Fruit fly (Drosophila melanogaster) whole organism, adult: ENCODE data around the gene RpL6.

Source experiments
- CG11617 ChIP-seq: fragments of 200-800 bp; sonication (Bioruptor generic); optimal IDR thresholded peaks from 2 replicates; lab custom pipeline; 2017; ENCODE audit warnings: mild to moderate bottlenecking, missing biosample characterization, missing genetic modification reagents, missing genetic modification characterization
- CG12768 ChIP-seq: fragments of 200-800 bp; sonication (Bioruptor generic); optimal IDR thresholded peaks from 2 replicates; lab custom pipeline; 2017; ENCODE audit warnings: missing biosample characterization, missing genetic modification characterization, mild to moderate bottlenecking, moderate library complexity, missing genetic modification reagents
- CG14711 ChIP-seq: fragments of 200-800 bp; sonication (Bioruptor generic); optimal IDR thresholded peaks from 2 replicates; lab custom pipeline; 2018; ENCODE audit warnings: missing biosample characterization, mild to moderate bottlenecking, missing genetic modification characterization, moderate library complexity
- CG1620 ChIP-seq: fragments of 200-800 bp; sonication (Bioruptor generic); optimal IDR thresholded peaks from 2 replicates; lab custom pipeline; 2016; ENCODE audit warnings: missing biosample characterization, missing genetic modification characterization
- CG33017 ChIP-seq: fragments of 200-800 bp; sonication (Bioruptor generic); optimal IDR thresholded peaks from 2 replicates; lab custom pipeline; 2018; ENCODE audit warnings: missing biosample characterization, mild to moderate bottlenecking, missing genetic modification characterization, moderate library complexity
- CG5204 ChIP-seq: fragments of 200-800 bp; sonication (Bioruptor generic); optimal IDR thresholded peaks from 2 replicates; lab custom pipeline; 2016; ENCODE audit warnings: missing biosample characterization, missing genetic modification characterization
- CG7045 ChIP-seq: fragments of 200-800 bp; sonication (Bioruptor generic); optimal IDR thresholded peaks from 2 replicates; lab custom pipeline; 2017; ENCODE audit warnings: missing biosample characterization, mild to moderate bottlenecking, missing genetic modification characterization
- CG7101 ChIP-seq: fragments of 200-800 bp; sonication (Bioruptor generic); optimal IDR thresholded peaks from 2 replicates; lab custom pipeline; 2018; ENCODE audit warnings: missing biosample characterization, mild to moderate bottlenecking, missing genetic modification characterization, moderate library complexity
- Clk ChIP-seq: fragments of 200-800 bp; sonication (Bioruptor generic); optimal IDR thresholded peaks from 2 replicates; lab custom pipeline; 2017; ENCODE audit warnings: missing biosample characterization, missing genetic modification characterization
- Crg-1 ChIP-seq: fragments of 200-800 bp; sonication (Bioruptor generic); optimal IDR thresholded peaks from 2 replicates; lab custom pipeline; 2016; ENCODE audit warnings: missing biosample characterization, missing genetic modification characterization
- Hr96 ChIP-seq: fragments of 200-800 bp; sonication (Bioruptor generic); optimal IDR thresholded peaks from 2 replicates; lab custom pipeline; 2016; ENCODE audit warnings: missing biosample characterization, missing genetic modification characterization
- Mnt ChIP-seq: fragments of 200-800 bp; sonication (Bioruptor generic); optimal IDR thresholded peaks from 2 replicates; lab custom pipeline; 2016; ENCODE audit warnings: missing biosample characterization, mild to moderate bottlenecking, missing genetic modification characterization
- bab1 ChIP-seq: fragments of 200-800 bp; sonication (Bioruptor generic); optimal IDR thresholded peaks from 3 replicates; lab custom pipeline; 2019; ENCODE audit warnings: missing biosample characterization, mild to moderate bottlenecking, missing genetic modification characterization, moderate library complexity
- cic ChIP-seq: fragments of 200-800 bp; sonication (Bioruptor generic); optimal IDR thresholded peaks from 2 replicates; lab custom pipeline; 2017; ENCODE audit warnings: missing biosample characterization, mild to moderate bottlenecking, missing genetic modification characterization, moderate library complexity
- cnc ChIP-seq, 2 experiments: fragments of >200 bp; optimal IDR thresholded peaks; 2 replicates each; lab custom pipeline; 2017
- kay ChIP-seq: fragments of 200-800 bp; sonication (Bioruptor generic); peaks from one replicate; lab custom pipeline; 2016; ENCODE audit warnings: missing biosample characterization, missing genetic modification characterization, borderline replicate concordance
- ovo ChIP-seq: fragments of 200-800 bp; sonication (Bioruptor generic); optimal IDR thresholded peaks from 2 replicates; lab custom pipeline; 2016; ENCODE audit warnings: missing biosample characterization, missing genetic modification characterization
- pad ChIP-seq: fragments of 200-800 bp; sonication (Bioruptor generic); optimal IDR thresholded peaks from 3 replicates; lab custom pipeline; 2017; ENCODE audit warnings: missing biosample characterization, missing genetic modification characterization, mild to moderate bottlenecking, moderate library complexity, missing genetic modification reagents
- tj ChIP-seq: fragments of 200-800 bp; sonication (Bioruptor generic); optimal IDR thresholded peaks from 3 replicates; lab custom pipeline; 2017; ENCODE audit warnings: missing biosample characterization, mild to moderate bottlenecking, missing genetic modification characterization, moderate library complexity
- toe ChIP-seq: fragments of 200-800 bp; sonication (Bioruptor generic); optimal IDR thresholded peaks from 2 replicates; lab custom pipeline; 2016; ENCODE audit warnings: missing biosample characterization, missing genetic modification characterization

The RpL6 gene

DNA sequence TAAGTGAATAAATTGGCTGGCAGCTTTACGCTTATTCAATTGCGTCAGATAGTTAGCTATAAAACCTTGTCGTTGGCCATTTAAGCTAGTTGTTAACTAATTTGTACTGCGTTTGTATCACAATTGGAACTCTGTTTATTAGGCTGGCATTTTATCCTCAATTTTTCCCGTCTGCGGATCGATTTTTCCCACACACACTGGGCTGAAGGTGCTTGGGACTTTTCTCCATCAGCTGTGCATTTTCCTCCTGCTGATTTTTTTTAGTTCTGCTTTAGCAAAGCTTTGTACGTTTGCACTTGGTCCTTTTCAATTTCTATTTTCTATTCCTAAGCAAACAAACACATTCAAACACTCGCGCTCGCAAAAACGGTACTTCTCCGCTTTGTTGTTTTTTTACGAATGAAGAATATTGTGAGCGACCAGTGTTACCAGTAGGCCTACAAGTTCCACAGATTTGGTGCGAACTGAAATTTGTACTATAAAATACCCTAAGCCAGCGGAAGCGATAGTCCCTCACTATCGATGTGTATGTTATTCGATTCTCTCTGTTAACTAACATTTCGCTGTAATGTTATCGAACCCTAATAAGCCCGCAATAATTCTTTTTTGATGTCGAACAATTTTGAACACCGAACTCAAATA, 13.5 kb upstream of the RpL6 start:
- TF ChIP-seq Clk (GFP tag; lab: Kevin White, UChicago), result peak; percentile 24
- no peak for TF ChIP-seq tj
- no peak for TF ChIP-seq CG7045 (GFP tag; lab: Kevin White, UChicago)
- peak; percentile 68 for TF ChIP-seq Mnt (GFP tag; lab: Kevin White, UChicago)
- TF ChIP-seq Hr96 (GFP tag; lab: Kevin White, UChicago), result peak; percentile 19
- peak; percentile 59 for TF ChIP-seq CG14711
- no peak for TF ChIP-seq kay (GFP tag; lab: Kevin White, UChicago)
- TF ChIP-seq pad (GFP tag; lab: Kevin White, UChicago), result peak; percentile 25
- peak; percentile 68 for TF ChIP-seq CG1620
- TF ChIP-seq CG12768 (GFP tag; lab: Kevin White, UChicago), result peak; percentile 9
- TF ChIP-seq CG5204 (GFP tag; lab: Kevin White, UChicago), result no peak
- TF ChIP-seq bab1 (GFP tag; lab: Kevin White, UChicago), result peak; percentile 79
- TF ChIP-seq CG33017 (tag; lab: Kevin White, UChicago), result peak; percentile 59
- no peak for TF ChIP-seq cnc (optimal IDR thresholded peaks at IDR 0.05; lab: Kevin White, UChicago)
- peak; percentile 83 for TF ChIP-seq ovo (GFP tag; lab: Kevin White, UChicago)
- TF ChIP-seq Crg-1, result no peak
- TF ChIP-seq CG11617, result no peak
- TF ChIP-seq toe (GFP tag; lab: Kevin White, UChicago), result no peak
- no peak for TF ChIP-seq cic (GFP tag; lab: Kevin White, UChicago)
- TF ChIP-seq CG7101 (tag; lab: Kevin White, UChicago), result peak; percentile 68

DNA sequence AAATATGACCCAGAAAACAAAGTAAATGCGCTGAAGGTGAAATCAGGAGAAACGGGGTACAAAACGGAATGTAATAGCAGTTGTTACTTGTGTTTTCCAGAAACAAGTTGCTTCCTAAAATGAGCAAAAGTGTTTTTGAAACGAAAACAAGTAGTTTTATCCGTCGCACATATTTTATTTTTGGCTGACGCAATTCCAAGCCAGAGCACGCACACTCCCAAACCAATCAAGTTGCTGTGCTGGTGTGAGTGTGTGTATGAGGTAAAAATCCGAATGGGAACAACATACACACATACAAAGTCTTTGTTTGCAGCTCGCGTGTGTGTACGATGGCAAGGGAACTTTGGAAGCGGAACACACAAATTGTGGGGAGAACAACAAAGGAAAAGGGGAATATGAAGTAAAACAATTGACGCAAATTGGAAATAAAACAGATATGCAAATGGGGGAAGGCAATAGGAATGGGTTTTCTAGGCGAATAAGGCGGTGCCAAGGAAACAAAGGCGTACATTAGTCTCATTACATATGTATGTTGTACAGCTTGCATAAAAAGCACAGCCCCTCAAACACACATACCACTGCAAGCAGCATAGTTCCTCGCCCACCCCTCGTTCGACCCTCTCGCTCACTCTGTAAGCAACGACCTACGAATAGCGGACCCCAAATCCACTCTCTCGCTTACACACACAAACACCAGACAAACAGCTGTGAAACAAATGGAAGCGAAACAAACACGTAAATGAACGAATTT, 12.6 kb upstream of the RpL6 start:
- no peak for TF ChIP-seq CG33017 (tag; lab: Kevin White, UChicago)
- peak; percentile 51 for TF ChIP-seq tj
- TF ChIP-seq toe (GFP tag; lab: Kevin White, UChicago), result no peak
- peak; percentile 25 for TF ChIP-seq CG7045 (GFP tag; lab: Kevin White, UChicago)
- TF ChIP-seq Hr96 (GFP tag; lab: Kevin White, UChicago), result peak; percentile 56
- TF ChIP-seq ovo (GFP tag; lab: Kevin White, UChicago), result peak; percentile 75
- no peak for TF ChIP-seq CG14711
- TF ChIP-seq cic (GFP tag; lab: Kevin White, UChicago), result peak; percentile 90
- no peak for TF ChIP-seq CG1620
- TF ChIP-seq CG5204 (GFP tag; lab: Kevin White, UChicago), result no peak
- peak; percentile 24 for TF ChIP-seq Clk (GFP tag; lab: Kevin White, UChicago)
- peak; percentile 37 for TF ChIP-seq CG7101 (tag; lab: Kevin White, UChicago)
- TF ChIP-seq cnc (optimal IDR thresholded peaks at IDR 0.05; lab: Kevin White, UChicago), result no peak
- peak; percentile 25 for TF ChIP-seq bab1 (GFP tag; lab: Kevin White, UChicago)
- peak; percentile 99 for TF ChIP-seq pad (GFP tag; lab: Kevin White, UChicago)
- TF ChIP-seq Mnt (GFP tag; lab: Kevin White, UChicago), result peak; percentile 39
- TF ChIP-seq CG11617, result peak; percentile 7
- TF ChIP-seq Crg-1, result no peak
- peak; percentile 90 for TF ChIP-seq CG12768 (GFP tag; lab: Kevin White, UChicago)
- no peak for TF ChIP-seq kay (GFP tag; lab: Kevin White, UChicago)

DNA sequence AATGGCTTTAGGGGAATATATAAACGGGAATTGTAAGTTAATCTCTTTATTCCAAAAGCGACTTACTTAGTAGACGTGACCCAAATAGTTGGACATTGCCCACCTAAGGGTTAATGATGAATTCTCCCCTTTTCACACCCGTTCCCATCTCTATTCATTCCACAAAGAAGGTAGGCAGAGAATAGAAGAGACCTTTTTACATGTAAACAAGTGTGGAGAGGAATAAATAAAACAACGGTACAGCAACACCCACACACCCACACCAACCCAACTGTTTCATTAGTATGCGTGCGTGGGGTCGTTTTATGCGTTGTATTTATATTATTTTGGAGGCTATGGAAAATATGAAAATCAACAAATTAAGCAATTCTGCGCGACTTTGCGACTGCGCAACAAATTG, 12.0 kb upstream of the RpL6 start:
- TF ChIP-seq Mnt (GFP tag; lab: Kevin White, UChicago) (no peak), ovo (GFP tag; lab: Kevin White, UChicago) (peak; percentile 71)

DNA sequence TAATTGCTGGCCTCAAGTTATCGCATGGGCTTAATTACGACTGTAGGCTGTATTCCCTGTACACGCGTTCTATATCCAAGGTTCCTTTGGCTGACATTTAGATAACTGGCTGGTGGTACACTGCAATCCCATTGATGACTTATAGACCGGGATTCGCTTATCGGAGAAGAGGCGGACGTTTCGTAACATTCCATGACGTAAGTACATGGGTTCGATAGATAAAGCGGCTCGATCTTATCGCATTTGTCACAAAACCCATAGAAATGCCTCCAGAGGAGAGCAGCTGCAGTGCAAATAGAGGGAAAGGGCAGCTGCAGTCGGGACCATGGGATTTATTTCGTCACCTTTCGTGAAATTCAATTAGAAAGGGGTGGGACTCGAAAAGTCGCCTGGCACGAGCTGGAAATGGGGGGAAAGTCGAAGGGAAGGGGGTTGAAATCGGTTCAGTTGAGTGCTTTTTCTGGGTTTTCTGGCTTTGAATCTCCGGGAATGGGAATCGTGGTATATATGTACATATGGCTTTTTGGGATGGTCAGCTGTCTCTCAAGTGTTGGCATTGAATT, 11.4 kb upstream of the RpL6 start:
- TF ChIP-seq CG14711 (no peak), CG5204 (GFP tag; lab: Kevin White, UChicago) (no peak), ovo (GFP tag; lab: Kevin White, UChicago) (no peak), Crg-1 (no peak), cnc (optimal IDR thresholded peaks at IDR 0.05; lab: Kevin White, UChicago) (no peak), CG33017 (tag; lab: Kevin White, UChicago) (no peak), CG7045 (GFP tag; lab: Kevin White, UChicago) (no peak), Mnt (GFP tag; lab: Kevin White, UChicago) (no peak), bab1 (GFP tag; lab: Kevin White, UChicago) (no peak), Hr96 (GFP tag; lab: Kevin White, UChicago) (no peak), tj (no peak), CG7101 (tag; lab: Kevin White, UChicago) (no peak), Clk (GFP tag; lab: Kevin White, UChicago) (no peak), pad (GFP tag; lab: Kevin White, UChicago) (no peak), CG11617 (no peak)

DNA sequence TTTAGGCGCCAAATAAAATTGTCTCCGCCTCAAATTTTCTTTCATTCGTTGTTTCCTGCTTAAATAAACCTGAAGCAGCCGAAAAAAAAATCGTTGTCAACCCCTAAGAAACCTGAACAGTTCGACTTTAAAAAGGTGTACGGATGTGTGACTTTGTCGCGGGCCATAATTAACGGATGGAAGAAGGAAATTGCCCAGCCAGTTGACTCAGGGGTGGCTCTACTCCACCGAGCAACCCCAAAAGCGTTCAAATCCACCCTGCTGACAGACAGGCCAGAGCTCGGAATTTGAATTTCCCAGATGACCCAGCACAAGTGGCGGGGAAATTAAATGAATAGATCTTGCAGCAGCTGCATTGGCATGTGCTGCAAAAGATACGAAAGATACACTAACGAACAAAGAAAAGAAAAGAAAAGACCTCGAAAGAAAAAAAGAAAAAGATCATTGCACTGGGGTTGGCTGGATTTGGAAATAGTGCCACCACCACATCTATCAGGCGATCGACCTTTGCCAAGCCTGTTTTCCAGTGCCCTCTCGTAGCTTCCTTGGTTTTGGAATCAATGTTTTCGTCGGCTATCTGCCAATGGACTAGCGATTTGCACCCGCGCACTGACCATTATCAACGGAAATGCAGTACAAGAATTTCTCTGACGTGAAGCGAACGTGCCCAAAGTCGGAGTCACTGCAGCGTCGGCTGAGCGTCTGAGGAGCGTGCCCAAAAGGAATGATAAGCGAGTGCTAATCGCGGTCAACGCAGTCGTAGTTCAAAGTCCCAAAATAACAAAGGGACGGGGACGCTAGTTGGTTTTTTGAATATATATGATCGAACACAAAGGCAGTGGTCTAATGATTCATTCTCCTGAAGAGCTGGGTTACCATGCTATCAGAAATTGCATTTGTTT, 10.5 kb upstream of the RpL6 start:
- TF ChIP-seq CG5204 (GFP tag; lab: Kevin White, UChicago) (no peak), cnc (optimal IDR thresholded peaks at IDR 0.05; lab: Kevin White, UChicago) (no peak), CG11617 (no peak), CG1620 (no peak), CG12768 (GFP tag; lab: Kevin White, UChicago) (peak; percentile 2), ovo (GFP tag; lab: Kevin White, UChicago) (no peak), Mnt (GFP tag; lab: Kevin White, UChicago) (no peak), Hr96 (GFP tag; lab: Kevin White, UChicago) (peak; percentile 6), tj (no peak), CG14711 (no peak)
